Worm (Caenorhabditis elegans): Measurements from ENCODE around the gene Y20C6A.1.
"Not testable (repeated sequence)": the region's sequence is repeated elsewhere in the genome, so short reads cannot be mapped to it uniquely, and the experiment has no call there.

Gene Y20C6A.1

ce11 chrV:17376639-17377038 lies at the start of gene Y20C6A.1:
Gene Y20C6A.1 (minus strand): TSS chrV:17376745.
- no peak for TF ChIP-seq unc-62 (GFP tag; optimal IDR thresholded peaks at IDR 0.05)

- TF ChIP-seq unc-62 (GFP tag; optimal IDR thresholded peaks at IDR 0.05): no peak
Observed at ce11 chrV:17416833-17417232, 40.3 kb upstream of the Y20C6A.1 start, which contains the start of gene clc-21. Gene clc-21 (plus strand): TSS chrV:17417133.

ce11 chrV:17414951-17415350 lies 38.4 kb upstream of the Y20C6A.1 start, which contains the start of gene T27C5.12:
Gene T27C5.12 (plus strand): TSS chrV:17415251.
- no peak for TF ChIP-seq unc-62 (GFP tag; optimal IDR thresholded peaks at IDR 0.05)

- not testable (repeated sequence) for TF ChIP-seq unc-62 (GFP tag; optimal IDR thresholded peaks at IDR 0.05)
Observed at ce11 chrV:17409955-17410354, 33.4 kb upstream of the Y20C6A.1 start, which contains the start of gene srh-132. Gene srh-132 (plus strand): TSS chrV:17410255.

ce11 chrV:17395374-17395773 lies 18.8 kb upstream of the Y20C6A.1 start, which contains the start of gene srh-120:
Gene srh-120 (plus strand): TSS chrV:17395674.
- TF ChIP-seq unc-62 (GFP tag; optimal IDR thresholded peaks at IDR 0.05): no peak

ce11 chrV:17379932-17380331 lies 3.4 kb upstream of the Y20C6A.1 start, which contains the start of gene Y20C6A.4:
Gene Y20C6A.4 (plus strand): TSS chrV:17380232.
- TF ChIP-seq unc-62 (GFP tag; optimal IDR thresholded peaks at IDR 0.05): no peak

DNA sequence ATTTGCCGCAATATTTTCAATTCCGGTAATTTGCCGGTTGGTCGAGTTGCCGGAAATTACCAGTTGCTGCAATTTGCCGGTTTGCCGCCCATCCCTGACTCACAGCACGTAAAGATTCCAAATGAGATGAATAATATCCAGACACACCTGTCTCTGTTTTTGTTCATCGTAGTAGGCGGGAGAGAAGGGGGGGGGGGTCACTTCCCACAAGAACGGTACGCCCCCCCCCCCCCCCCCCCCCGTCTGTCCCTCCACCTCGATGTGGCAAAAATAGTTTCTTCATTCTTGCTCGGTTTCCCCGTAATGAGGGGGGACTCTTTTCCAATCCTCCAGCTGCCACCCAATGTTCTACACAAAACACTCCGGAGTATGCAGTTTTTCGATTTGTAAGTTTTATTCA lies 595 bp upstream of the Y20C6A.1 start, which contains the start of gene fbxb-7:
Gene fbxb-7 (plus strand): TSS at position 267 of the 400 bp plus-strand sequence.
- no peak for TF ChIP-seq unc-62 (GFP tag; optimal IDR thresholded peaks at IDR 0.05)

ce11 chrV:17352827-17353373 lies 23.6 kb downstream of the Y20C6A.1 start, which contains the start of the genes fbxa-134 and F47H4.2:
Gene fbxa-134 (minus strand): TSS chrV:17352870.
Gene F47H4.2 (plus strand): TSS chrV:17353323.
- TF ChIP-seq unc-62 (GFP tag; optimal IDR thresholded peaks at IDR 0.05): no peak

DNA sequence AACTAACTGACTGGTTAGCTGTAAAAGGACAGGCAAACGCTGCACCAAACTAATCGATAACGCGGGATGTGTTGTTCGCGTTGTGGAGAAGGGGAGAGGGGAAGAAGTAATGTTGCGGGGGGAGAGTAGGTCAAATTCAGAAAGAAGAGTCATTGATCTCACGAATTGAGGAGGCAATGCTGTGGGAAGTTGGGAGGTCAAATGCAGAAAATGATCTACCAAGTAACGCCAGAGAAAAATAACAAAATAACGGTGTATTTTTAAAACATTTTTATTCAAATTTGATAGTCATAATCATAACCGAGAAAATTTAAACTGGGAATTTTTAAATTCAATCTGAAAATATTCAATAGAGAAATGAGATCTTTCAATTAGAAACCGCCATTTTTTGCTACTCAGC lies 26.5 kb downstream of the Y20C6A.1 start, which contains the start of gene lsy-27:
Gene lsy-27 (minus strand): TSS at position 101 of the 400 bp plus-strand sequence.
- TF ChIP-seq unc-62 (GFP tag; optimal IDR thresholded peaks at IDR 0.05): no peak

ce11 chrV:17347602-17348001 lies 28.9 kb downstream of the Y20C6A.1 start, which contains the start of gene skr-5:
Gene skr-5 (plus strand): TSS chrV:17347902.
- TF ChIP-seq unc-62 (GFP tag; optimal IDR thresholded peaks at IDR 0.05): no peak

- no peak for TF ChIP-seq unc-62 (GFP tag; optimal IDR thresholded peaks at IDR 0.05)
Observed at ce11 chrV:17344876-17345275, 31.7 kb downstream of the Y20C6A.1 start, which contains the start of the genes fbxa-188 and fbxa-189. Gene fbxa-188 (minus strand): TSS chrV:17344926. Gene fbxa-189 (plus strand): TSS chrV:17345214.

- TF ChIP-seq unc-62 (GFP tag; optimal IDR thresholded peaks at IDR 0.05): no peak
Observed at ce11 chrV:17339349-17339748, 37.2 kb downstream of the Y20C6A.1 start.

- TF ChIP-seq unc-62 (GFP tag; optimal IDR thresholded peaks at IDR 0.05): no peak
Observed at ce11 chrV:17331340-17331739, 45.2 kb downstream of the Y20C6A.1 start, which contains the start of gene fbxa-185. Gene fbxa-185 (plus strand): TSS chrV:17331640.

ce11 chrV:17328497-17328896 lies 48.0 kb downstream of the Y20C6A.1 start, which contains the start of gene srg-44:
Gene srg-44 (plus strand): TSS chrV:17328797.
- no peak for TF ChIP-seq unc-62 (GFP tag; optimal IDR thresholded peaks at IDR 0.05)

DNA sequence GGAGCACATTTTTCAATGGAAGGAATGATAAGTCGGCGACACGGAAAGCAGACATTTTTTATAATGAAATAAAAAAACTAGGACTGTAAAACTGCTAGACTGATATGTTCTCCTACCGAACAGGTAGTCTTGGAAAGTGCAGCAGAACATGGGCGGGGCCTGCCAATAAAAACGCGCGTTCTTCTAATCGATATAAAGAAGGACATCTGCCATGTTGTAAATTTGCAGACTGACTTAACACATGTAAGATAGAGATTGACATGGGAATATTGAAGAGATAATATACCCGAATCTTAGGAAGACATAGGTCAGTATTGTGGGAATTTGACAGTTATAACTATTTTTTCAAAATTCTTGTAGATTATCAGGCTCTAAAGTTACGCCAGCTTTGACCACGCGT lies 48.7 kb downstream of the Y20C6A.1 start, which contains the start of gene sdz-16:
Gene sdz-16 (minus strand): TSS at position 101 of the 400 bp plus-strand sequence.
- TF ChIP-seq unc-62 (GFP tag; optimal IDR thresholded peaks at IDR 0.05): no peak

ce11 chrV:17323876-17324275 lies 52.7 kb downstream of the Y20C6A.1 start:
- TF ChIP-seq unc-62 (GFP tag; optimal IDR thresholded peaks at IDR 0.05): no peak

DNA sequence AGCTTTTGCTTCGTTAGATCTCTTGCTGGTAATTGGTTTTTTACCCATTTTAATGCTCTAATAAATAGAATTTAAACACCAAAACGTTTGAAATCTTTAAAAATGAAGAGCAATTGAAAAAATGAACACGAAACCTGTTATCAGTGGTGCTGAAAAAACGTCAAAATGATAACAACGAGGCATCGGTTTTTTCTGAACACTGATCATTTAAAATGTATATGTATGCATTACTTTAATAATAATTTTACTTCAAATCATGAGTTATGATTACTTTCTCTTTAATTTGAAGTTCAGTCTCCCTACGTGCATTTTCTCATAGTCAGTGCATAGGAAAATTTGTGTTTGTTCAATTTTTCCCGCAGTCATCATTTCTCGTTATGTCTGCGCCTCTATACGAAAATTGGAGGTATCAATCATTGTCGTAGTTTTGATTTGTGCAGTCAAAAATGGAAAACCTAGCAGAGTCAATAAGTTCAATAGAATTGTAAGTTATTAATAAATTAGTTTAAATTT lies 54.1 kb downstream of the Y20C6A.1 start, which contains the start of gene F31E9.3:
Gene F31E9.3 (plus strand): TSS at position 194 of the 513 bp plus-strand sequence.
- no peak for TF ChIP-seq unc-62 (GFP tag; optimal IDR thresholded peaks at IDR 0.05)
